Worm (Caenorhabditis elegans) whole organism, midembryonic: ENCODE measurements around the gene let-268.

Experiments
- T22C8.4 ChIP-seq: fragments of 200-800 bp; sonication (Bioruptor generic); IDR thresholded peaks from 2 replicates; pipeline ENCODE4 v1.3.6; 2022; ENCODE audit warnings: missing genetic modification characterization, missing compliant biosample characterization
- flt-1 ChIP-seq: fragments of 200-800 bp; sonication (Bioruptor generic); IDR thresholded peaks from 2 replicates; pipeline ENCODE4 v1.3.6; 2022; ENCODE audit warnings: missing genetic modification characterization, missing compliant biosample characterization
- klf-2 ChIP-seq: fragments of 200-800 bp; sonication (Bioruptor generic); conservative IDR thresholded peaks from 2 replicates; pipeline ENCODE4 v1.3.6; 2022; ENCODE audit warnings: missing genetic modification reagents, missing genetic modification characterization, missing compliant biosample characterization
- med-1 ChIP-seq: sonication (generic microtip); optimal IDR thresholded peaks from 2 replicates; lab custom pipeline; 2017; ENCODE audit warnings: missing genetic modification characterization, mild to moderate bottlenecking, missing compliant biosample characterization, antibody characterized with exemption, missing genetic modification reagents; ENCODE audit not compliant: insufficient read depth
- ref-1 ChIP-seq: fragments of 200-800 bp; sonication (Bioruptor generic); conservative IDR thresholded peaks from 2 replicates; pipeline ENCODE4 v1.3.6; 2022; ENCODE audit warnings: missing genetic modification reagents, missing genetic modification characterization, missing compliant biosample characterization
- tab-1 ChIP-seq: fragments of 200-800 bp; sonication (Bioruptor generic); IDR thresholded peaks from 2 replicates; pipeline ENCODE4 v1.3.6; 2022; ENCODE audit warnings: missing genetic modification characterization, missing compliant biosample characterization

DNA sequence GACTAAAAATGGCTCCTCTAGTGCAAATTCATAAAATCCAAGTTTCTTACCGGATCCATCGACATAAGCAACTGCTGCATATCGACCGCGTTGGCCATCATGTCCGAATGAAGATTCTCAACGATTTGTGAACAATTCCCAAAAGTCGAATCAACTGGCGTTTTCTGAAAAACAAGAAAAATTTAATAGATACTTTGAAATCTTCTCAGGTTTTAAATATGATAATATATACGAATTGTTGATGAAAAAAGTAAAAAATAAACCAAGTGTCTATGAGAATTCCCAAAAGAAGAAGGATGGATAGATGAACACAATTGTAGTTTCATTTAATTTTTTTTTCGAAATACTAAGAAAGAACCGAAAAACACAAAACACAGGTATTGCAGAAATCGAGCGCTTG is 28.0 kb upstream of the let-268 start, which contains the start of gene die-1:
- no peak for TF ChIP-seq klf-2 (GFP tag; lab: Robert Waterston, UW)
- no peak for TF ChIP-seq tab-1 (GFP tag; lab: Robert Waterston, UW)
- no peak for TF ChIP-seq T22C8.4 (GFP tag; lab: Robert Waterston, UW)
- no peak for TF ChIP-seq med-1 (GFP tag; lab: Kevin White, UChicago)
- no peak for TF ChIP-seq flt-1 (GFP tag; lab: Robert Waterston, UW)
- TF ChIP-seq ref-1 = no peak
